Fruit fly (Drosophila melanogaster) whole organism, embryonic: ENCODE data around the gene CG13931.
A peak's percentile ranks its signal among the peaks of the same experiment; 100 is the strongest.

Experiments
- BEAF-32 ChIP-seq: fragments of 200-800 bp; sonication (Bioruptor generic); optimal IDR thresholded peaks from 3 replicates; lab custom pipeline; 2017; ENCODE audit warnings: missing biosample characterization, missing genetic modification characterization, mild to moderate bottlenecking, moderate library complexity, missing genetic modification reagents
- Bgb ChIP-seq: fragments of 200-800 bp; sonication (Bioruptor generic); IDR thresholded peaks from 2 replicates; pipeline ENCODE4 v1.3.6; 2022; ENCODE audit warnings: missing biosample characterization, missing genetic modification characterization; ENCODE audit not compliant: partially characterized antibody
- CG10462 ChIP-seq: fragments of 200-800 bp; sonication (Bioruptor generic); optimal IDR thresholded peaks from 2 replicates; lab custom pipeline; 2016; ENCODE audit warnings: missing biosample characterization, missing genetic modification characterization
- CG12236 ChIP-seq: fragments of 200-800 bp; sonication (Bioruptor generic); optimal IDR thresholded peaks from 2 replicates; lab custom pipeline; 2016; ENCODE audit warnings: missing biosample characterization, missing genetic modification characterization
- CG13123 ChIP-seq: fragments of 200-800 bp; sonication (Bioruptor generic); optimal IDR thresholded peaks from 2 replicates; lab custom pipeline; 2016; ENCODE audit warnings: missing biosample characterization, missing genetic modification characterization
- CG13287 ChIP-seq: fragments of 200-800 bp; sonication (Bioruptor generic); IDR thresholded peaks from 2 replicates; pipeline ENCODE4 v1.3.6; 2022; ENCODE audit warnings: missing biosample characterization, missing genetic modification characterization; ENCODE audit not compliant: partially characterized antibody
- CG14860 ChIP-seq: fragments of 200-800 bp; sonication (Bioruptor generic); IDR thresholded peaks from 3 replicates; pipeline ENCODE4 v1.3.6; 2022; ENCODE audit warnings: missing biosample characterization, missing genetic modification characterization; ENCODE audit not compliant: partially characterized antibody
- CG1529 ChIP-seq: fragments of 200-800 bp; sonication (Bioruptor generic); optimal IDR thresholded peaks from 3 replicates; lab custom pipeline; 2018; ENCODE audit warnings: missing biosample characterization, missing genetic modification characterization
- CG42726 ChIP-seq: fragments of 200-800 bp; sonication (Bioruptor generic); IDR thresholded peaks from 2 replicates; pipeline ENCODE4 v1.3.6; 2022; ENCODE audit warnings: missing biosample characterization, missing genetic modification characterization; ENCODE audit not compliant: partially characterized antibody
- CG4282 ChIP-seq: fragments of 200-800 bp; sonication (Bioruptor generic); optimal IDR thresholded peaks from 2 replicates; lab custom pipeline; 2016; ENCODE audit warnings: missing biosample characterization, missing genetic modification characterization
- CG5953 ChIP-seq: fragments of 200-800 bp; sonication (Bioruptor generic); IDR thresholded peaks from 2 replicates; pipeline ENCODE4 v1.3.6; 2022; ENCODE audit warnings: missing biosample characterization, missing genetic modification characterization
- CG6689 ChIP-seq: fragments of 200-800 bp; sonication (Bioruptor generic); IDR thresholded peaks from 2 replicates; pipeline ENCODE4 v1.3.6; 2022; ENCODE audit warnings: missing biosample characterization, missing genetic modification characterization
- CG6854 ChIP-seq: fragments of 200-800 bp; sonication (Bioruptor generic); optimal IDR thresholded peaks from 3 replicates; lab custom pipeline; 2017; ENCODE audit warnings: missing biosample characterization, mild to moderate bottlenecking, missing genetic modification characterization
- CG7928 ChIP-seq: fragments of 200-800 bp; sonication (Bioruptor generic); optimal IDR thresholded peaks from 2 replicates; lab custom pipeline; 2017; ENCODE audit warnings: missing biosample characterization, mild to moderate bottlenecking, missing genetic modification characterization
- CG7963 ChIP-seq: fragments of 200-800 bp; sonication (Bioruptor generic); IDR thresholded peaks from 3 replicates; pipeline ENCODE4 v1.3.6; 2022; ENCODE audit warnings: missing biosample characterization, missing genetic modification characterization; ENCODE audit not compliant: partially characterized antibody
- Doc3 ChIP-seq: fragments of 200-800 bp; sonication (Bioruptor generic); IDR thresholded peaks from 3 replicates; pipeline ENCODE4 v1.3.6; 2022; ENCODE audit warnings: missing biosample characterization, missing genetic modification characterization; ENCODE audit not compliant: partially characterized antibody
- Elba2 ChIP-seq: fragments of 200-800 bp; sonication (Bioruptor generic); optimal IDR thresholded peaks from 3 replicates; lab custom pipeline; 2016; ENCODE audit warnings: missing biosample characterization, missing genetic modification characterization
- HLH54F ChIP-seq: fragments of 200-800 bp; sonication (Bioruptor generic); optimal IDR thresholded peaks from 3 replicates; lab custom pipeline; 2016; ENCODE audit warnings: missing biosample characterization, missing genetic modification characterization
- Hr3 ChIP-seq: fragments of 200-800 bp; sonication (Bioruptor generic); optimal IDR thresholded peaks from 3 replicates; lab custom pipeline; 2016; ENCODE audit warnings: missing biosample characterization, missing genetic modification characterization
- Hr78 ChIP-seq, 2 experiments: fragments of 200-800 bp in 1 of 2; fragments of >200 bp in 1 of 2; sonication (Bioruptor generic) in 1 of 2; optimal IDR thresholded peaks; 2 replicates each; lab custom pipeline; 2017 to 2019; ENCODE audit warnings: missing biosample characterization in 2 of 2, missing genetic modification characterization in 2 of 2, mild to moderate bottlenecking in 1 of 2, moderate library complexity in 1 of 2
- Hsf ChIP-seq: fragments of 200-800 bp; sonication (Bioruptor generic); optimal IDR thresholded peaks from 3 replicates; lab custom pipeline; 2016; ENCODE audit warnings: missing biosample characterization, missing genetic modification characterization
- MBD-R2 ChIP-seq: fragments of 200-800 bp; sonication (Bioruptor generic); IDR thresholded peaks from 2 replicates; pipeline ENCODE4 v1.3.6; 2022; ENCODE audit warnings: missing biosample characterization, missing genetic modification characterization
- Med ChIP-seq: fragments of 200-800 bp; sonication (Bioruptor generic); peaks from one replicate; lab custom pipeline; 2016; ENCODE audit warnings: missing biosample characterization, missing genetic modification characterization, mild to moderate bottlenecking, inconsistent platforms, moderate library complexity
- Mes4 ChIP-seq: fragments of 200-800 bp; sonication (Bioruptor generic); optimal IDR thresholded peaks from 2 replicates; lab custom pipeline; 2016; ENCODE audit warnings: missing biosample characterization, missing genetic modification characterization
- Nf-YC ChIP-seq: fragments of 200-800 bp; optimal IDR thresholded peaks from 3 replicates; lab custom pipeline; 2019; ENCODE audit warnings: missing biosample characterization, mild to moderate bottlenecking, missing genetic modification characterization, moderate library complexity
- Ptx1 ChIP-seq: fragments of 200-800 bp; sonication (Bioruptor generic); IDR thresholded peaks from 2 replicates; pipeline ENCODE4 v1.3.6; 2022; ENCODE audit warnings: missing biosample characterization, missing genetic modification characterization
- Ravus ChIP-seq: fragments of 200-800 bp; sonication (Bioruptor generic); IDR thresholded peaks from 2 replicates; pipeline ENCODE4 v1.3.6; 2022; ENCODE audit warnings: missing biosample characterization, missing genetic modification characterization
- Sin3A ChIP-seq: fragments of >200 bp; optimal IDR thresholded peaks from 2 replicates; lab custom pipeline; 2018
- Sry-β ChIP-seq: fragments of 200-800 bp; sonication (Bioruptor generic); optimal IDR thresholded peaks from 2 replicates; lab custom pipeline; 2018; ENCODE audit warnings: missing biosample characterization, mild to moderate bottlenecking, missing genetic modification characterization, moderate library complexity
- Stat92E ChIP-seq, 3 experiments: fragments of >200 bp in 2 of 3; fragments of 200-800 bp in 1 of 3; sonication (Bioruptor generic) in 1 of 3; optimal IDR thresholded peaks; 2 replicates each; lab custom pipeline; 2017 to 2019; ENCODE audit warnings: missing biosample characterization in 3 of 3, missing genetic modification characterization in 3 of 3, mild to moderate bottlenecking in 1 of 3, moderate library complexity in 1 of 3
- amos ChIP-seq: fragments of 200-800 bp; sonication (Bioruptor generic); IDR thresholded peaks from 2 replicates; pipeline ENCODE4 v1.3.6; 2022; ENCODE audit warnings: missing biosample characterization, missing genetic modification characterization; ENCODE audit not compliant: partially characterized antibody
- ara ChIP-seq: fragments of 200-800 bp; sonication (Bioruptor generic); IDR thresholded peaks from 2 replicates; pipeline ENCODE4 v1.3.6; 2022; ENCODE audit warnings: missing biosample characterization, missing genetic modification characterization
- ato ChIP-seq: fragments of 200-800 bp; sonication (Bioruptor generic); IDR thresholded peaks from 2 replicates; pipeline ENCODE4 v1.3.6; 2022; ENCODE audit warnings: missing biosample characterization, missing genetic modification characterization; ENCODE audit not compliant: partially characterized antibody
- crol ChIP-seq: fragments of 200-800 bp; sonication (Bioruptor generic); IDR thresholded peaks from 2 replicates; pipeline ENCODE4 v1.3.6; 2022; ENCODE audit warnings: missing biosample characterization, missing genetic modification characterization
- exex ChIP-seq: fragments of 200-800 bp; sonication (Bioruptor generic); optimal IDR thresholded peaks from 4 replicates; lab custom pipeline; 2018; ENCODE audit warnings: missing biosample characterization, mild to moderate bottlenecking, missing genetic modification characterization, moderate library complexity
- hth ChIP-seq: fragments of >200 bp; optimal IDR thresholded peaks from 2 replicates; lab custom pipeline; 2017; ENCODE audit warnings: inconsistent platforms
- jumu ChIP-seq: fragments of 200-800 bp; sonication (Bioruptor generic); optimal IDR thresholded peaks from 3 replicates; lab custom pipeline; 2016; ENCODE audit warnings: missing biosample characterization, missing genetic modification characterization
- kay ChIP-seq: fragments of 200-800 bp; sonication (Bioruptor generic); optimal IDR thresholded peaks from 2 replicates; lab custom pipeline; 2016; ENCODE audit warnings: missing biosample characterization, missing genetic modification characterization
- mirr ChIP-seq: fragments of 200-800 bp; sonication (Bioruptor generic); optimal IDR thresholded peaks from 3 replicates; lab custom pipeline; 2018; ENCODE audit warnings: missing biosample characterization, mild to moderate bottlenecking, missing genetic modification characterization
- nau ChIP-seq: fragments of 200-800 bp; sonication (Bioruptor generic); optimal IDR thresholded peaks from 3 replicates; lab custom pipeline; 2017; ENCODE audit warnings: missing biosample characterization, mild to moderate bottlenecking, missing genetic modification characterization, missing genetic modification reagents
- nom ChIP-seq: fragments of 200-800 bp; sonication (Bioruptor generic); optimal IDR thresholded peaks from 2 replicates; lab custom pipeline; 2017; ENCODE audit warnings: missing biosample characterization, missing genetic modification characterization, mild to moderate bottlenecking, moderate library complexity, missing genetic modification reagents
- onecut ChIP-seq: fragments of 200-800 bp; sonication (Bioruptor generic); IDR thresholded peaks from 2 replicates; pipeline ENCODE4 v1.3.6; 2022; ENCODE audit warnings: missing biosample characterization, missing genetic modification characterization
- peb ChIP-seq: fragments of 200-800 bp; sonication (Bioruptor generic); IDR thresholded peaks from 2 replicates; pipeline ENCODE4 v1.3.6; 2022; ENCODE audit warnings: missing biosample characterization, missing genetic modification characterization
- pfk ChIP-seq: fragments of 200-800 bp; sonication (Bioruptor generic); optimal IDR thresholded peaks from 2 replicates; lab custom pipeline; 2018; ENCODE audit warnings: missing biosample characterization, mild to moderate bottlenecking, missing genetic modification characterization, moderate library complexity
- pho ChIP-seq: fragments of 200-800 bp; sonication (Bioruptor generic); optimal IDR thresholded peaks from 2 replicates; lab custom pipeline; 2016; ENCODE audit warnings: missing biosample characterization, missing genetic modification characterization
- tna ChIP-seq: fragments of 200-800 bp; sonication (Bioruptor generic); IDR thresholded peaks from 2 replicates; pipeline ENCODE4 v1.3.6; 2022; ENCODE audit warnings: missing biosample characterization, missing genetic modification characterization; ENCODE audit not compliant: partially characterized antibody

CG13931 gene

DNA sequence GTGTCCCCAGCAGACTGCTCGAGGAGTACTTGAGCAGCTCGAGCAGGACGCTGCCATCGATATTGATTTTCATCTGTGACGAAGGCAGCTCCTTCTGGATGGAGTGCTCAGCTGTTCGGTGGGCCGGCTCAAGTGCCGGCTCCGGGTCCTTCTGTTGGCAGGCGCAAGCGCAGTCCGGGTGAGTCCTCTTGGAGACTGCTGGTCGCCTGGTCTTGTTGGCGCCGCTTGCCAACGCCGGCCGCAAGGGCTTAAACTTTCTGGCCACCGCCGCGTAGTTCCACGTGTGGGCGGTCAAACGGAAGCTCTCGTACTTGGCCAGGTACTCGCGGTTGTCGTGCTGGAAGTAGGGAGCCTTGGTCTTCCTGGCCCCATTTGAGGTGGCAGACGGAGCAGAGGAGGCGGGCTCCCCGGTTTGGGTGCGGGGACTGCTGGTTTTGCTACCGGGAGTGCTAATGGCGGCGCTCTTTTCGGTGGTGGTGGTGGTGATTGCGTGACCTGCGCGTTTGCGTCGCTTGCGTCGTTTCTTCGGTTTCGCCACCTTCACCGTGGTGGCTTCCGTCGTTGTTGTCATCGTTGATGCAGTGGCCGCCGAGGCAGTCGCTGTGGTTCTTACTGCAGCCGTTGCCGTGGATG is 40.4 kb downstream of the CG13931 start (continued):
- no peak for TF ChIP-seq CG14860
- peak; percentile 69 for TF ChIP-seq Nf-YC
- no peak for TF ChIP-seq Ptx1
- peak; percentile 64 for TF ChIP-seq crol (GFP tag; lab: Robert Waterston, UW)
- TF ChIP-seq HLH54F (GFP tag; lab: Kevin White, UChicago), result no peak
- TF ChIP-seq CG13287 (GFP tag; lab: Robert Waterston, UW), result peak; percentile 32; the same call in 1 of the 2 replicates
- no peak for TF ChIP-seq jumu
- TF ChIP-seq pfk, result no peak

DNA sequence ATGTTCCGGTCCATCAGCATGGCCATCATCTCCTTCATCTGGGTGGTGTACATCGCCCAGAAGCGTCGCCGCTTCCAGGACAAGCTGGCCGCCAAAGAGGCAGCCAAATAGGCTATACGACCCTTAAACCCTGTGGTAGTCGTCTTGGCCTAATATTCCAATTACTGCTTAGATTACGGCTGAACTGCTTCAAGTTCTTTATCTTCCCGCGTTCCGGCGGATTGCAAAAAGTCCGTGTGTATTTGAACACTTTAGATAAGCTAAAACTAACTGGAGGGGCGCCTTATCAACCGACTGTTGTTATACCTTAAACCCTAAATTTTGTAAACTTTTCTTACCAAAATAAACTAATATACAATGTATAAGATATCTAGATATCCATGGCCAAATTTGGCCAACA is 48.5 kb downstream of the CG13931 start:
- TF ChIP-seq mirr (GFP tag; lab: Kevin White, UChicago) (peak; percentile 71), CG4282 (no peak), exex (tag; lab: Kevin White, UChicago) (peak; percentile 82), onecut (GFP tag; lab: Robert Waterston, UW) (no peak), amos (GFP tag; lab: Robert Waterston, UW) (no peak; the same call in 1 of the 2 replicates), nau (GFP tag; lab: Kevin White, UChicago) (no peak), CG1529 (GFP tag; lab: Kevin White, UChicago) (no peak), ato (GFP tag; lab: Robert Waterston, UW) (0 out of 2 replicates have a peak, but pooled peaks have one; percentile 18)
- TF ChIP-seq, all 482 proteins: peak for 3

DNA sequence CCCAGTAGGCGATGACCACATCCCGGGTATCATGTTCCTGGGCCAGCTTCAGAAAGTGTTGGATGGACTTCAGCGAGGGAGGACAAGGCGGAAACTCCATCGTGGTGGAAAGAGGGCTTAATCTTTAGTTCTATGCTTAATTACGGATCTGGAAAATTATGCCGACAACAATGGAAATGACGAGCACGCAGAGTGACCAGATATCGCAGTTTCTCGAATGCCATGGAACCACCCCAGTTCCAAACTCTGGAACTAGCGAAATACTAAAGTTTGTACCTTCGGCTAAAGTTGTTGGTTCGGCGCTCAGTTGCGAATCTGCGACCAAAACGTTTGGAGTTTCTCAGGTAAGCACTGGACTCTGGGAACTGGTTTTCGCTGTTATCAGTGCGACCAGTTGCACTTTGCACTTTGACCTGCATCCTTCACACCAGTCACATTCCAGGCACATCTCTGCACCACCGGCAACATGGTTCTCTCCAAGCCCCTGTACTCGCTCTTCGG is 49.5 kb downstream of the CG13931 start, which contains the start of the genes CG7970 and Vta1:
Gene CG7970 (plus strand): TSS at position 51 of the 501 bp plus-strand sequence.
Gene Vta1 (minus strand): TSS at position 201 of the 501 bp plus-strand sequence.
- no peak for TF ChIP-seq ara
- TF ChIP-seq CG42726, result no peak
- no peak for TF ChIP-seq CG6854 (GFP tag; lab: Kevin White, UChicago)
- peak; percentile 47 for TF ChIP-seq Sin3A (lab: Kevin White, UChicago)
- peak; percentile 27; the same call in 1 of the 2 replicates for TF ChIP-seq Bgb
- TF ChIP-seq Ravus, result no peak
- TF ChIP-seq Hr3 (GFP tag; lab: Kevin White, UChicago), result no peak
- no peak for TF ChIP-seq CG10462 (GFP tag; lab: Kevin White, UChicago)
- no peak for TF ChIP-seq Mes4 (GFP tag; lab: Kevin White, UChicago)
- TF ChIP-seq tna, result no peak
- no peak for TF ChIP-seq hth (lab: Kevin White, UChicago)
- no peak for TF ChIP-seq CG7928 (GFP tag; lab: Kevin White, UChicago)
- TF ChIP-seq Hsf (GFP tag; lab: Kevin White, UChicago), result no peak
- TF ChIP-seq peb (GFP tag; lab: Robert Waterston, UW), result no peak
- no peak for TF ChIP-seq onecut (GFP tag; lab: Robert Waterston, UW)
- TF ChIP-seq Hr78 (GFP tag; optimal IDR thresholded peaks at IDR 0.05; lab: Kevin White, UChicago), result peak in 1 of 2 experiments; percentile 94
- no peak for TF ChIP-seq CG13123 (GFP tag; lab: Kevin White, UChicago)
- TF ChIP-seq Med (GFP tag; lab: Kevin White, UChicago), result peak; percentile 56
- TF ChIP-seq Elba2 (GFP tag; lab: Kevin White, UChicago), result no peak
- TF ChIP-seq Doc3 (GFP tag; lab: Robert Waterston, UW), result no peak
- TF ChIP-seq nom (GFP tag; lab: Kevin White, UChicago), result peak; percentile 98
- peak; percentile 82 for TF ChIP-seq MBD-R2 (GFP tag; lab: Robert Waterston, UW)
- TF ChIP-seq CG7963 (GFP tag; lab: Robert Waterston, UW), result no peak
- TF ChIP-seq CG6689 (GFP tag; lab: Robert Waterston, UW), result no peak
- no peak for TF ChIP-seq kay (GFP tag; lab: Kevin White, UChicago)
- peak; percentile 8 for TF ChIP-seq BEAF-32 (GFP tag; lab: Kevin White, UChicago)
- TF ChIP-seq CG5953 (GFP tag; lab: Robert Waterston, UW), result no peak
- TF ChIP-seq Stat92E (GFP tag; optimal IDR thresholded peaks at IDR 0.05; lab: Kevin White, UChicago), result no peak
- no peak for TF ChIP-seq Sry-β (GFP tag; lab: Kevin White, UChicago)
- no peak for TF ChIP-seq CG12236 (GFP tag; lab: Kevin White, UChicago)
- no peak for TF ChIP-seq pho (GFP tag; lab: Kevin White, UChicago)
